Worm (Caenorhabditis elegans) whole organism, young adult: ENCODE data around the gene gly-13.

Experiments used
- T26A5.8 ChIP-seq: sonication (generic microtip); optimal IDR thresholded peaks from 2 replicates; lab custom pipeline; 2016; ENCODE audit warnings: missing genetic modification characterization, missing compliant biosample characterization
- cebp-1 ChIP-seq, 2 experiments: fragments of 200-800 bp in 1 of 2; sonication (Bioruptor generic) in 1 of 2; sonication (generic microtip) in 1 of 2; IDR thresholded peaks in 1 of 2; optimal IDR thresholded peaks in 1 of 2; 2 replicates each; pipeline versions ENCODE4 v1.3.6 to Lab custom; 2017 to 2022; ENCODE audit warnings: missing compliant biosample characterization in 2 of 2, missing genetic modification characterization in 2 of 2, mild to moderate bottlenecking in 1 of 2, missing genetic modification reagents in 1 of 2, moderate library complexity in 1 of 2
- fkh-3 ChIP-seq: sonication (generic microtip); optimal IDR thresholded peaks from 2 replicates; lab custom pipeline; 2016; ENCODE audit warnings: mild to moderate bottlenecking, missing genetic modification characterization, missing compliant biosample characterization
- hlh-12 ChIP-seq: sonication (generic microtip); optimal IDR thresholded peaks from 2 replicates; lab custom pipeline; 2016; ENCODE audit warnings: missing genetic modification characterization, missing compliant biosample characterization
- nhr-120 ChIP-seq: fragments of 200-800 bp; sonication (Bioruptor generic); IDR thresholded peaks from 2 replicates; pipeline ENCODE4 v1.3.6; 2022; ENCODE audit warnings: missing genetic modification characterization, missing compliant biosample characterization
- pha-4 ChIP-seq: fragments of 150-350 bp; sonication (generic microtip); optimal IDR thresholded peaks from 2 replicates; lab custom pipeline; 2014; ENCODE audit warnings: missing biosample characterization, missing genetic modification reagents, missing genetic modification characterization
- snpc-4 ChIP-seq, 5 experiments: fragments of 150-350 bp in 1 of 5; sonication (generic microtip) in 4 of 5; optimal IDR thresholded peaks; 2 replicates each; lab custom pipeline; 2014 to 2018; ENCODE audit warnings: missing genetic modification characterization in 5 of 5, missing biosample characterization in 3 of 5, antibody characterized with exemption in 2 of 5, mild to moderate bottlenecking in 2 of 5, missing compliant biosample characterization in 2 of 5, missing genotype in 2 of 5, moderate library complexity in 2 of 5, missing genetic modification reagents in 1 of 5
- ztf-18 ChIP-seq: sonication (generic microtip); optimal IDR thresholded peaks from 2 replicates; lab custom pipeline; 2016; ENCODE audit warnings: missing genotype, mild to moderate bottlenecking, missing genetic modification characterization, missing compliant biosample characterization

DNA sequence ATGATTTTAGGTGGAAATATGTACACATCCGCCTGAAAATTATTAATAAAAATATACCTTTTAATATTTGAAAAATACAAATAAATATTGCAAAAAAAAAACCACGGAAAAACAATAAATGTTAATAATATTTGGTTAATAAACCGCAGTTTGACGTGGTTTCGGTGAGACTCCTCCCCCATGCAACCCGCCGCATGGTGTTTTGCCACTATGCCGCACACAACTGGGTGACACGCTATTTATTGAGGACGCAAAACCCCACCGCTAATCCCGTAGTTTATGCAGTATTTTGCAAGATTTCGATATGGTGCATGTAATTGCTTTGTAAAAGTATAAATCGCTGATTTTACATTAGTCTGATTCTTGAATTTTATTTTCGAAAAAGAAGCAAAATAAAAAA, at the start of gene gly-13:
- TF ChIP-seq hlh-12 (tag; lab: Kevin White, UChicago) (no peak), fkh-3 (tag; lab: Kevin White, UChicago) (no peak), T26A5.8 (tag; lab: Kevin White, UChicago) (no peak), ztf-18 (tag; lab: Kevin White, UChicago) (no peak), pha-4 (tag; lab: Kevin White, UChicago) (no peak), snpc-4 (GFP tag; optimal IDR thresholded peaks at IDR 0.05; lab: Kevin White, UChicago) (no peak), snpc-4 (tag; optimal IDR thresholded peaks at IDR 0.05; lab: Kevin White, UChicago) (no peak), cebp-1 (GFP tag; IDR thresholded peaks at IDR 0.05; lab: Robert Waterston, UW) (no peak), cebp-1 (tag; optimal IDR thresholded peaks at IDR 0.05; lab: Kevin White, UChicago) (peak; percentile 20), nhr-120 (GFP tag; lab: Robert Waterston, UW) (no peak)
